Fruit fly (Drosophila melanogaster) whole organism, embryonic: Measurements from ENCODE around the gene Tsf2.

Experiments
- ATbp ChIP-seq: fragments of 200-800 bp; sonication (Bioruptor generic); optimal IDR thresholded peaks from 2 replicates; lab custom pipeline; 2017; ENCODE audit warnings: missing biosample characterization, mild to moderate bottlenecking, missing genetic modification characterization, missing genetic modification reagents
- CG10267 ChIP-seq: fragments of 200-800 bp; sonication (Bioruptor generic); optimal IDR thresholded peaks from 2 replicates; lab custom pipeline; 2018; ENCODE audit warnings: missing biosample characterization, mild to moderate bottlenecking, missing genetic modification characterization, moderate library complexity
- CG11696 ChIP-seq: fragments of 200-800 bp; sonication (Bioruptor generic); IDR thresholded peaks from 2 replicates; pipeline ENCODE4 v1.3.6; 2022; ENCODE audit warnings: missing biosample characterization, missing genetic modification characterization
- CG12236 ChIP-seq: fragments of 200-800 bp; sonication (Bioruptor generic); optimal IDR thresholded peaks from 2 replicates; lab custom pipeline; 2016; ENCODE audit warnings: missing biosample characterization, missing genetic modification characterization
- CG1233 ChIP-seq: fragments of 200-800 bp; sonication (Bioruptor generic); optimal IDR thresholded peaks from 4 replicates; lab custom pipeline; 2018; ENCODE audit warnings: missing biosample characterization, mild to moderate bottlenecking, missing genetic modification characterization
- CG14050 ChIP-seq: fragments of 200-800 bp; sonication (Bioruptor generic); IDR thresholded peaks from 3 replicates; pipeline ENCODE4 v1.3.6; 2022; ENCODE audit warnings: missing biosample characterization, missing genetic modification characterization
- CG15696 ChIP-seq: fragments of 200-800 bp; sonication (Bioruptor generic); optimal IDR thresholded peaks from 2 replicates; lab custom pipeline; 2019; ENCODE audit warnings: missing biosample characterization, mild to moderate bottlenecking, missing genetic modification characterization, moderate library complexity
- CG17186 ChIP-seq: fragments of 200-800 bp; sonication (Bioruptor generic); optimal IDR thresholded peaks from 3 replicates; lab custom pipeline; 2017; ENCODE audit warnings: missing biosample characterization, missing genetic modification reagents, missing genetic modification characterization
- CG17568 ChIP-seq: fragments of 200-800 bp; sonication (Bioruptor generic); optimal IDR thresholded peaks from 2 replicates; lab custom pipeline; 2018; ENCODE audit warnings: missing biosample characterization, mild to moderate bottlenecking, missing genetic modification characterization, moderate library complexity
- CG17802 ChIP-seq: fragments of 200-800 bp; sonication (Bioruptor generic); optimal IDR thresholded peaks from 2 replicates; lab custom pipeline; 2018; ENCODE audit warnings: missing biosample characterization, mild to moderate bottlenecking, missing genetic modification characterization, moderate library complexity
- CG18764 ChIP-seq: fragments of 200-800 bp; sonication (Bioruptor generic); optimal IDR thresholded peaks from 3 replicates; lab custom pipeline; 2016; ENCODE audit warnings: missing biosample characterization, missing genetic modification characterization
- CG3065 ChIP-seq: fragments of 200-800 bp; sonication (Bioruptor generic); optimal IDR thresholded peaks from 2 replicates; lab custom pipeline; 2016; ENCODE audit warnings: missing biosample characterization, missing genetic modification characterization
- CG4360 ChIP-seq: fragments of 200-800 bp; sonication (Bioruptor generic); IDR thresholded peaks from 2 replicates; pipeline ENCODE4 v1.3.6; 2022; ENCODE audit warnings: missing biosample characterization, missing genetic modification characterization
- CG4617 ChIP-seq: fragments of 200-800 bp; sonication (Bioruptor generic); optimal IDR thresholded peaks from 3 replicates; lab custom pipeline; 2016; ENCODE audit warnings: missing biosample characterization, missing genetic modification characterization, borderline replicate concordance
- CG6683 ChIP-seq: fragments of 200-800 bp; sonication (Bioruptor generic); optimal IDR thresholded peaks from 2 replicates; lab custom pipeline; 2017; ENCODE audit warnings: missing biosample characterization, mild to moderate bottlenecking, missing genetic modification characterization, missing genetic modification reagents
- CG7839 ChIP-seq: fragments of 200-800 bp; sonication (Bioruptor generic); optimal IDR thresholded peaks from 3 replicates; lab custom pipeline; 2018; ENCODE audit warnings: missing biosample characterization, mild to moderate bottlenecking, missing genetic modification characterization, moderate library complexity
- CG8388 ChIP-seq: fragments of 200-800 bp; sonication (Bioruptor generic); optimal IDR thresholded peaks from 2 replicates; lab custom pipeline; 2019; ENCODE audit warnings: missing biosample characterization, mild to moderate bottlenecking, missing genetic modification characterization, moderate library complexity
- Deaf1 ChIP-seq: fragments of 200-800 bp; optimal IDR thresholded peaks from 3 replicates; lab custom pipeline; 2019; ENCODE audit warnings: missing biosample characterization, mild to moderate bottlenecking, missing genetic modification characterization, moderate library complexity
- H2.0 ChIP-seq: fragments of 200-800 bp; sonication (Bioruptor generic); IDR thresholded peaks from 2 replicates; pipeline ENCODE4 v1.3.6; 2022; ENCODE audit warnings: missing biosample characterization, missing genetic modification characterization
- HHEX ChIP-seq: fragments of 200-800 bp; sonication (Bioruptor generic); optimal IDR thresholded peaks from 3 replicates; lab custom pipeline; 2017; ENCODE audit warnings: missing biosample characterization, mild to moderate bottlenecking, missing genetic modification characterization, missing genetic modification reagents
- Hmx ChIP-seq: fragments of 200-800 bp; sonication (Bioruptor generic); optimal IDR thresholded peaks from 2 replicates; lab custom pipeline; 2016; ENCODE audit warnings: missing biosample characterization, missing genetic modification characterization
- Lpt ChIP-seq: fragments of >200 bp; optimal IDR thresholded peaks from 2 replicates; lab custom pipeline; 2018; ENCODE audit warnings: missing biosample characterization, missing genetic modification characterization
- Myb ChIP-seq: fragments of 200-800 bp; sonication (Bioruptor generic); optimal IDR thresholded peaks from 2 replicates; lab custom pipeline; 2016; ENCODE audit warnings: missing biosample characterization, missing genetic modification characterization
- Nf-YB ChIP-seq: fragments of 200-800 bp; sonication (Bioruptor generic); optimal IDR thresholded peaks from 3 replicates; lab custom pipeline; 2019; ENCODE audit warnings: missing biosample characterization, mild to moderate bottlenecking, missing genetic modification characterization, moderate library complexity
- Poxn ChIP-seq: fragments of 200-800 bp; sonication (Bioruptor generic); IDR thresholded peaks from 2 replicates; pipeline ENCODE4 v1.3.6; 2022; ENCODE audit warnings: missing biosample characterization, missing genetic modification characterization
- Rx ChIP-seq: fragments of 200-800 bp; sonication (Bioruptor generic); IDR thresholded peaks from 2 replicates; pipeline ENCODE4 v1.3.6; 2022; ENCODE audit warnings: missing biosample characterization, missing genetic modification characterization
- ash1 ChIP-seq: fragments of 200-800 bp; sonication (Bioruptor generic); optimal IDR thresholded peaks from 2 replicates; lab custom pipeline; 2018; ENCODE audit warnings: missing biosample characterization, mild to moderate bottlenecking, missing genetic modification characterization
- bbx ChIP-seq: fragments of 200-800 bp; sonication (Bioruptor generic); IDR thresholded peaks from 2 replicates; pipeline ENCODE4 v1.3.6; 2022; ENCODE audit warnings: missing biosample characterization, missing genetic modification characterization; ENCODE audit not compliant: partially characterized antibody
- btn ChIP-seq: fragments of 200-800 bp; sonication (Bioruptor generic); optimal IDR thresholded peaks from 2 replicates; lab custom pipeline; 2016; ENCODE audit warnings: missing biosample characterization, missing genetic modification characterization
- cad ChIP-seq: fragments of >200 bp; optimal IDR thresholded peaks from 2 replicates; lab custom pipeline; 2017; ENCODE audit warnings: missing biosample characterization, missing genetic modification characterization
- caup ChIP-seq: fragments of 200-800 bp; sonication (Bioruptor generic); optimal IDR thresholded peaks from 3 replicates; lab custom pipeline; 2017; ENCODE audit warnings: missing biosample characterization, mild to moderate bottlenecking, missing genetic modification characterization, moderate library complexity; ENCODE audit not compliant: severe bottlenecking
- croc ChIP-seq: fragments of 200-800 bp; sonication (Bioruptor generic); conservative IDR thresholded peaks from 3 replicates; pipeline ENCODE4 v1.3.6; 2022; ENCODE audit warnings: missing biosample characterization, missing genetic modification characterization
- crol ChIP-seq: fragments of 200-800 bp; sonication (Bioruptor generic); IDR thresholded peaks from 2 replicates; pipeline ENCODE4 v1.3.6; 2022; ENCODE audit warnings: missing biosample characterization, missing genetic modification characterization
- cwo ChIP-seq: fragments of 200-800 bp; sonication (Bioruptor generic); optimal IDR thresholded peaks from 3 replicates; lab custom pipeline; 2017; ENCODE audit warnings: missing biosample characterization, missing genetic modification characterization, mild to moderate bottlenecking, moderate library complexity, missing genetic modification reagents
- dpn ChIP-seq, 2 experiments: fragments of 200-800 bp; sonication (Bioruptor generic); optimal IDR thresholded peaks; 3 replicates each; lab custom pipeline; 2016; ENCODE audit warnings: missing biosample characterization in 2 of 2, missing genetic modification characterization in 2 of 2
- fu2 ChIP-seq: fragments of 200-800 bp; sonication (Bioruptor generic); optimal IDR thresholded peaks from 2 replicates; lab custom pipeline; 2016; ENCODE audit warnings: missing biosample characterization, missing genetic modification characterization
- grn ChIP-seq: fragments of 200-800 bp; sonication (Bioruptor generic); optimal IDR thresholded peaks from 3 replicates; lab custom pipeline; 2017; ENCODE audit warnings: missing biosample characterization, missing genetic modification characterization
- gsb ChIP-seq: fragments of 200-800 bp; sonication (Bioruptor generic); IDR thresholded peaks from 2 replicates; pipeline ENCODE4 v1.3.6; 2022; ENCODE audit warnings: missing biosample characterization, missing genetic modification characterization
- inv ChIP-seq: fragments of 200-800 bp; sonication (Bioruptor generic); IDR thresholded peaks from 2 replicates; pipeline ENCODE4 v1.3.6; 2022; ENCODE audit warnings: missing biosample characterization, missing genetic modification characterization; ENCODE audit not compliant: partially characterized antibody
- jigr1 ChIP-seq: fragments of 200-800 bp; sonication (Bioruptor generic); IDR thresholded peaks from 3 replicates; pipeline ENCODE4 v1.3.6; 2022; ENCODE audit warnings: missing biosample characterization, missing genetic modification characterization
- jumu ChIP-seq: fragments of 200-800 bp; sonication (Bioruptor generic); optimal IDR thresholded peaks from 3 replicates; lab custom pipeline; 2016; ENCODE audit warnings: missing biosample characterization, missing genetic modification characterization
- luna ChIP-seq: fragments of 200-800 bp; sonication (Bioruptor generic); optimal IDR thresholded peaks from 2 replicates; lab custom pipeline; 2016; ENCODE audit warnings: missing biosample characterization, missing genetic modification characterization
- pan ChIP-seq, 4 experiments: fragments of >200 bp in 3 of 4; fragments of 200-800 bp in 1 of 4; sonication (Bioruptor generic) in 1 of 4; optimal IDR thresholded peaks in 3 of 4; IDR thresholded peaks in 1 of 4; 2 replicates each; pipeline versions ENCODE4 v1.3.6 to Lab custom; 2017 to 2022; ENCODE audit warnings: missing biosample characterization in 2 of 4, missing genetic modification characterization in 2 of 4, mixed read lengths in 1 of 4
- run ChIP-seq: fragments of 200-800 bp; sonication (Bioruptor generic); optimal IDR thresholded peaks from 3 replicates; lab custom pipeline; 2018; ENCODE audit warnings: missing biosample characterization, mild to moderate bottlenecking, missing genetic modification characterization
- schlank ChIP-seq: fragments of 200-800 bp; sonication (Bioruptor generic); optimal IDR thresholded peaks from 2 replicates; lab custom pipeline; 2018; ENCODE audit warnings: missing biosample characterization, mild to moderate bottlenecking, missing genetic modification characterization
- stwl ChIP-seq: fragments of 200-800 bp; sonication (Bioruptor generic); optimal IDR thresholded peaks from 3 replicates; lab custom pipeline; 2018; ENCODE audit warnings: missing biosample characterization, mild to moderate bottlenecking, missing genetic modification characterization, moderate library complexity
- sug ChIP-seq: fragments of 200-800 bp; optimal IDR thresholded peaks from 2 replicates; lab custom pipeline; 2019; ENCODE audit warnings: missing biosample characterization, mild to moderate bottlenecking, missing genetic modification characterization, moderate library complexity
- trem ChIP-seq: fragments of 200-800 bp; optimal IDR thresholded peaks from 3 replicates; lab custom pipeline; 2019; ENCODE audit warnings: missing biosample characterization, mild to moderate bottlenecking, missing genetic modification characterization, moderate library complexity
- twi ChIP-seq: fragments of 200-800 bp; optimal IDR thresholded peaks from 2 replicates; lab custom pipeline; 2019; ENCODE audit warnings: missing biosample characterization, mild to moderate bottlenecking, missing genetic modification characterization, moderate library complexity
- unpg ChIP-seq: fragments of 200-800 bp; sonication (Bioruptor generic); optimal IDR thresholded peaks from 3 replicates; lab custom pipeline; 2018; ENCODE audit warnings: missing biosample characterization, mild to moderate bottlenecking, missing genetic modification characterization, moderate library complexity

Gene Tsf2

DNA sequence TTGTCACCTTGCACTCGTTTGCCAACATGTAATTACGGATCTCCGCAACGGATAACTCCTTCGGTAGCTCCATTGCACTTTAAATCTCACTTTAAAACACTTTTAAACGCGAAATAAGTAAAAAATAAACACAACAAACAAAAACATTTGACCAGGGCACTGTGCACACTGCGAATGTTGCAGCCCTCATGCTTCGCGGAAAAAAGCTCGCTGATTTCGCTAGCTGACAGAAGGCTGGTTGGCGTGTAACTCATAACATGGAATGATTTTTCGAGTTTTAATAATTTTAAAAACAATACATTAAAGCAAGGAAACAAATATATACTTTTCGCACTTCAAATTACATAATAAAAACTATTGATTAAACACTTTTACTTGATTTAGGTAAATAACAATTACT is 38.8 kb upstream of the Tsf2 start, which contains the start of gene sowah (continued):
- TF ChIP-seq CG17568 (GFP tag; lab: Kevin White, UChicago) (no peak), luna (GFP tag; lab: Kevin White, UChicago) (no peak), CG7839 (tag; lab: Kevin White, UChicago) (peak; percentile 55), ATbp (GFP tag; lab: Kevin White, UChicago) (no peak), Hmx (no peak), H2.0 (GFP tag; lab: Robert Waterston, UW) (no peak), HHEX (GFP tag; lab: Kevin White, UChicago) (no peak), gsb (GFP tag; lab: Robert Waterston, UW) (no peak), CG6683 (GFP tag; lab: Kevin White, UChicago) (no peak), CG17186 (GFP tag; lab: Kevin White, UChicago) (peak; percentile 64), Myb (GFP tag; lab: Kevin White, UChicago) (peak; percentile 55), dpn (GFP tag; optimal IDR thresholded peaks at IDR 0.05; lab: Kevin White, UChicago) (peak; percentile 44 to 53), inv (GFP tag; lab: Robert Waterston, UW) (no peak), btn (GFP tag; lab: Kevin White, UChicago) (no peak), Lpt (GFP tag; lab: Kevin White, UChicago) (no peak), CG17802 (tag; lab: Kevin White, UChicago) (peak; percentile 33), CG4617 (peak; percentile 99), jigr1 (GFP tag; lab: Robert Waterston, UW) (no peak; the same call in 2 of the 3 replicates), Rx (GFP tag; lab: Robert Waterston, UW) (no peak), CG1233 (peak; percentile 19), CG3065 (GFP tag; lab: Kevin White, UChicago) (peak; percentile 42), pan (optimal IDR thresholded peaks at IDR 0.05; lab: Kevin White, UChicago) (no peak), pan (GFP tag; optimal IDR thresholded peaks at IDR 0.05 in 1 of 2, IDR thresholded peaks at IDR 0.05 in 1 of 2) (no peak), cwo (GFP tag; lab: Kevin White, UChicago) (no peak), Poxn (GFP tag; lab: Robert Waterston, UW) (no peak), twi (peak; percentile 45), cad (GFP tag; lab: Kevin White, UChicago) (no peak), fu2 (GFP tag; lab: Kevin White, UChicago) (peak; percentile 24), jumu (GFP tag; lab: Kevin White, UChicago) (peak; percentile 26), crol (GFP tag; lab: Robert Waterston, UW) (no peak), run (tag; lab: Kevin White, UChicago) (no peak), caup (peak; percentile 39), bbx (GFP tag; lab: Robert Waterston, UW) (no peak), CG8388 (GFP tag; lab: Kevin White, UChicago) (no peak), CG12236 (GFP tag; lab: Kevin White, UChicago) (peak; percentile 8), croc (GFP tag; lab: Robert Waterston, UW) (no peak; the same call in 2 of the 3 replicates), CG10267 (tag; lab: Kevin White, UChicago) (peak; percentile 58), stwl (tag; lab: Kevin White, UChicago) (peak; percentile 99), grn (GFP tag; lab: Kevin White, UChicago) (no peak), CG11696 (GFP tag; lab: Robert Waterston, UW) (no peak), ash1 (GFP tag; lab: Kevin White, UChicago) (peak; percentile 43), schlank (tag; lab: Kevin White, UChicago) (no peak), CG4360 (peak; percentile 34; the same call in 1 of the 2 replicates), unpg (no peak), CG15696 (tag; lab: Kevin White, UChicago) (peak; percentile 23), Deaf1 (tag; lab: Kevin White, UChicago) (peak; percentile 20), CG18764 (GFP tag; lab: Kevin White, UChicago) (peak; percentile 30), Nf-YB (GFP tag; lab: Kevin White, UChicago) (peak; percentile 48), sug (tag; lab: Kevin White, UChicago) (peak; percentile 55), CG14050 (GFP tag; lab: Robert Waterston, UW) (peak; percentile 12; the same call in 1 of the 3 replicates), trem (tag; lab: Kevin White, UChicago) (peak; percentile 69)
